Fruit fly (Drosophila melanogaster): ENCODE measurements around the gene CG14260.
A peak's percentile ranks its signal among the peaks of the same experiment; 100 is the strongest.

Gene CG14260

DNA sequence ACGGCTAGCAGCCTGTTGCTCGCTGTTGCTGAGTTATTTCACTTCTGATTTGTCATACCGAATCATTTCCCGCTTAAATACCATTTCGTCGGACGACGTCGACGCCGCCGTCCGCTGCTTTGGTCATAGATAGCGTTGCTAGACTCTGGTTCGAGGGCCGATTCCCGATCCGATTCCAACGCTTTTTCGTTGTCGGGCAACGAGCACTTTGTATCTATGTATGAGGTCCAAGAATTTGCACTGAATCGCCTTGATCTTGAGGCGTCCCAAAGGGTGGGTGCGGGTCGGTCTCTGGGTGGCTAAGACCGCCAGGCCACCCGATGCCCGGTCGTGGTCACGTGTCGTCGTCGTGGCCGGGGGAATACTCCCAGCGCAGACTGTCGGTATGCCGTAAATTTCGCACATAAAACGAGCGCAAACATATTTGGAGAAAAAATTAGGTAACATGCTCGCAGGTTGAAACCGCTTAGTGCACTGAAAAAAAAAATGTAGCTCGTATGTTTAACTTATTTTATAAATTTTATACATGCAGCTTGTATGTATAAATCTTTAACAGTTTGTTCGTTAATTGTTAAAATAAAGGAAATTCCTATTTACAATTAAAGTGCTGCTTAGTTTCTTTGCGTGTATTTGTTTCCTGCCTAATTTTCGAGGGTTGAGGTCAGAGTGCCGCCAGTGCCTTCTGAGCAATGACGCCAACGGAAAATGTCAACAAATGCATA is 27.1 kb downstream of the CG14260 start, which contains the start of gene CG3348 (continued):
- TF ChIP-seq CG13123 (GFP tag; optimal IDR thresholded peaks at IDR 0.05), result no peak
- no peak for TF ChIP-seq insv (GFP tag; optimal IDR thresholded peaks at IDR 0.05)
- TF ChIP-seq run (tag; optimal IDR thresholded peaks at IDR 0.05), result no peak
- TF ChIP-seq Neu2 (GFP tag; optimal IDR thresholded peaks at IDR 0.05; ENCODE audit: borderline replicate concordance), result no peak
- peak in 1 of 2 experiments; percentile 69 for TF ChIP-seq bsh (GFP tag; optimal IDR thresholded peaks at IDR 0.05)
- peak; percentile 17 for TF ChIP-seq Mad (GFP tag; optimal IDR thresholded peaks at IDR 0.05)
- TF ChIP-seq dm (GFP tag; optimal IDR thresholded peaks at IDR 0.05), result peak; percentile 23
- no peak for TF ChIP-seq CG34224 (GFP tag; IDR thresholded peaks at IDR 0.05; ENCODE audit: partially characterized antibody)
- peak; percentile 14 for TF ChIP-seq kah (GFP tag; optimal IDR thresholded peaks at IDR 0.05)
- peak; percentile 72 for TF ChIP-seq ems (GFP tag; optimal IDR thresholded peaks at IDR 0.05)
- TF ChIP-seq Asciz (GFP tag; optimal IDR thresholded peaks at IDR 0.05), result peak; percentile 61
- TF ChIP-seq CG10543 (GFP tag; optimal IDR thresholded peaks at IDR 0.05), result peak; percentile 12
- no peak for TF ChIP-seq CG4617 (GFP tag; optimal IDR thresholded peaks at IDR 0.05; ENCODE audit: borderline replicate concordance)
- no peak for TF ChIP-seq CG6683 (GFP tag; optimal IDR thresholded peaks at IDR 0.05)
- peak; percentile 36 for TF ChIP-seq CG12942 (GFP tag; optimal IDR thresholded peaks at IDR 0.05)
- peak; percentile 49 for TF ChIP-seq tio (GFP tag; optimal IDR thresholded peaks at IDR 0.05)
- peak; percentile 50 for TF ChIP-seq Ravus (GFP tag; IDR thresholded peaks at IDR 0.05)
- TF ChIP-seq Taf1 (GFP tag; IDR thresholded peaks at IDR 0.05), result peak; percentile 78
- peak; percentile 42; the same call in 1 of the 2 replicates for TF ChIP-seq Nf-YA (GFP tag; IDR thresholded peaks at IDR 0.05)
- peak; percentile 64 for TF ChIP-seq CG4820 (GFP tag; optimal IDR thresholded peaks at IDR 0.05)
- TF ChIP-seq hbn (GFP tag; IDR thresholded peaks at IDR 0.05; ENCODE audit: partially characterized antibody), result no peak
- peak; percentile 78 for TF ChIP-seq CG17359 (tag; optimal IDR thresholded peaks at IDR 0.05)
- TF ChIP-seq usp (GFP tag; optimal IDR thresholded peaks at IDR 0.05), result no peak
- TF ChIP-seq pita (GFP tag; optimal IDR thresholded peaks at IDR 0.05), result no peak
- peak; percentile 31; the same call in 1 of the 2 replicates for TF ChIP-seq CG11696 (GFP tag; IDR thresholded peaks at IDR 0.05)
- TF ChIP-seq CG16779 (GFP tag; IDR thresholded peaks at IDR 0.05), result 0 out of 2 replicates have a peak, but pooled peaks have one; percentile 48
- no peak for TF ChIP-seq CG9797 (GFP tag; optimal IDR thresholded peaks at IDR 0.05)
- TF ChIP-seq pan (optimal IDR thresholded peaks at IDR 0.05), result no peak
- TF ChIP-seq pan (GFP tag; optimal IDR thresholded peaks at IDR 0.05 in 1 of 2, IDR thresholded peaks at IDR 0.05 in 1 of 2), result peak in 1 of 2 experiments; percentile 74
- peak; percentile 67 for TF ChIP-seq BtbVII (GFP tag; optimal IDR thresholded peaks at IDR 0.05)
- TF ChIP-seq CG4404 (GFP tag; IDR thresholded peaks at IDR 0.05), result peak; percentile 61
- peak; percentile 24; the same call in 1 of the 4 replicates for TF ChIP-seq Gug (GFP tag; IDR thresholded peaks at IDR 0.05)
- TF ChIP-seq Atf-2 (GFP tag; optimal IDR thresholded peaks at IDR 0.05), result peak; percentile 38
- peak; percentile 81 for TF ChIP-seq Atf6 (GFP tag; IDR thresholded peaks at IDR 0.05)
- TF ChIP-seq CG3726 (GFP tag; IDR thresholded peaks at IDR 0.05), result no peak
- TF ChIP-seq HHEX (GFP tag; optimal IDR thresholded peaks at IDR 0.05), result peak; percentile 82
- TF ChIP-seq CG10654 (GFP tag; optimal IDR thresholded peaks at IDR 0.05), result peak; percentile 39
- TF ChIP-seq CG1792 (GFP tag; optimal IDR thresholded peaks at IDR 0.05), result peak; percentile 67
- peak; percentile 42 for TF ChIP-seq ERR (GFP tag; optimal IDR thresholded peaks at IDR 0.05)
- peak; percentile 10 for TF ChIP-seq CG7987 (GFP tag; optimal IDR thresholded peaks at IDR 0.05)
- TF ChIP-seq disco-r (GFP tag; optimal IDR thresholded peaks at IDR 0.05), result no peak
- TF ChIP-seq pnt (GFP tag; optimal IDR thresholded peaks at IDR 0.05), result no peak
- TF ChIP-seq Sry-β (GFP tag; optimal IDR thresholded peaks at IDR 0.05), result no peak
- TF ChIP-seq CG7928 (GFP tag; optimal IDR thresholded peaks at IDR 0.05), result peak; percentile 54
- TF ChIP-seq Sox102F (GFP tag; optimal IDR thresholded peaks at IDR 0.05), result peak; percentile 73
- TF ChIP-seq CG3838 (GFP tag; optimal IDR thresholded peaks at IDR 0.05), result no peak
- peak; percentile 41 for TF ChIP-seq CG6854 (GFP tag; optimal IDR thresholded peaks at IDR 0.05)
- peak; percentile 85 for TF ChIP-seq Hmr (GFP tag; optimal IDR thresholded peaks at IDR 0.05)
- peak; percentile 50 for TF ChIP-seq sd (tag; optimal IDR thresholded peaks at IDR 0.05)
